Fruit fly (Drosophila melanogaster) Kc167 (cell line): Measurements from ENCODE around the gene tj.

Source experiments
- Myc ChIP-seq: fragments of >200 bp; optimal IDR thresholded peaks from 2 replicates; lab custom pipeline; 2017; ENCODE audit warnings: missing external identifiers
- Sin3A ChIP-seq: fragments of >200 bp; optimal IDR thresholded peaks from 2 replicates; lab custom pipeline; 2018; ENCODE audit warnings: missing external identifiers
- h ChIP-seq: fragments of >200 bp; optimal IDR thresholded peaks from 3 replicates; lab custom pipeline; 2018; ENCODE audit warnings: missing external identifiers
- insv ChIP-seq: fragments of >200 bp; optimal IDR thresholded peaks from 3 replicates; lab custom pipeline; 2018; ENCODE audit warnings: missing external identifiers
- psq ChIP-seq: fragments of >200 bp; optimal IDR thresholded peaks from 2 replicates; lab custom pipeline; 2017; ENCODE audit warnings: missing external identifiers
- ttk ChIP-seq: sonication (Bioruptor generic); optimal IDR thresholded peaks from 2 replicates; lab custom pipeline; 2017; ENCODE audit warnings: missing external identifiers

tj gene

dm6 chr2L:19425765-19426329, 38.2 kb upstream of the tj start:
- TF ChIP-seq insv (lab: Kevin White, UChicago) (no peak), psq (lab: Kevin White, UChicago) (no peak), h (no peak), Sin3A (lab: Kevin White, UChicago) (no peak), Myc (lab: Kevin White, UChicago) (no peak), ttk (lab: Kevin White, UChicago) (no peak)

dm6 chr2L:19426330-19426781, 37.7 kb upstream of the tj start, which contains the start of gene Pax:
TSS of gene Pax (minus strand) at chr2L:19426596.
- TF ChIP-seq h (no peak), Sin3A (lab: Kevin White, UChicago) (no peak), Myc (lab: Kevin White, UChicago) (no peak), psq (lab: Kevin White, UChicago) (no peak), insv (lab: Kevin White, UChicago) (no peak)

dm6 chr2L:19429731-19430130, 34.3 kb upstream of the tj start:
- TF ChIP-seq insv (lab: Kevin White, UChicago), result no peak
- TF ChIP-seq ttk (lab: Kevin White, UChicago), result no peak
- TF ChIP-seq psq (lab: Kevin White, UChicago), result no peak
- TF ChIP-seq Myc (lab: Kevin White, UChicago), result no peak
- no peak for TF ChIP-seq h
- no peak for TF ChIP-seq Sin3A (lab: Kevin White, UChicago)

- TF ChIP-seq psq (lab: Kevin White, UChicago) (no peak), insv (lab: Kevin White, UChicago) (no peak), Myc (lab: Kevin White, UChicago) (no peak), h (no peak), Sin3A (lab: Kevin White, UChicago) (no peak), ttk (lab: Kevin White, UChicago) (no peak)
Observed at dm6 chr2L:19430343-19430742, 33.7 kb upstream of the tj start, which contains the start of gene RtcB. TSS of gene RtcB (plus strand) at chr2L:19430643.

- TF ChIP-seq Sin3A (lab: Kevin White, UChicago) (no peak), psq (lab: Kevin White, UChicago) (no peak), insv (lab: Kevin White, UChicago) (no peak), h (no peak), ttk (lab: Kevin White, UChicago) (no peak), Myc (lab: Kevin White, UChicago) (no peak)
Observed at dm6 chr2L:19432424-19433015, 31.5 kb upstream of the tj start, which contains the start of gene Rab9. TSS of gene Rab9 (plus strand) at chr2L:19432574.

dm6 chr2L:19433292-19433691, 30.8 kb upstream of the tj start:
- TF ChIP-seq Myc (lab: Kevin White, UChicago) (no peak), insv (lab: Kevin White, UChicago) (no peak), h (no peak), psq (lab: Kevin White, UChicago) (no peak), ttk (lab: Kevin White, UChicago) (no peak), Sin3A (lab: Kevin White, UChicago) (no peak)

- TF ChIP-seq ttk (lab: Kevin White, UChicago) (no peak), h (no peak), Myc (lab: Kevin White, UChicago) (no peak), psq (lab: Kevin White, UChicago) (no peak), insv (lab: Kevin White, UChicago) (no peak), Sin3A (lab: Kevin White, UChicago) (no peak)
Observed at dm6 chr2L:19434260-19434659, 29.8 kb upstream of the tj start.

- TF ChIP-seq Myc (lab: Kevin White, UChicago), result no peak
- TF ChIP-seq insv (lab: Kevin White, UChicago), result no peak
- TF ChIP-seq psq (lab: Kevin White, UChicago), result no peak
- TF ChIP-seq h, result no peak
- no peak for TF ChIP-seq Sin3A (lab: Kevin White, UChicago)
- no peak for TF ChIP-seq ttk (lab: Kevin White, UChicago)
Observed at dm6 chr2L:19438685-19439597, 25.1 kb upstream of the tj start.

dm6 chr2L:19439598-19440230, 24.4 kb upstream of the tj start:
- TF ChIP-seq Myc (lab: Kevin White, UChicago) (no peak), ttk (lab: Kevin White, UChicago) (no peak), Sin3A (lab: Kevin White, UChicago) (no peak), h (no peak), insv (lab: Kevin White, UChicago) (no peak), psq (lab: Kevin White, UChicago) (no peak)

- TF ChIP-seq Myc (lab: Kevin White, UChicago) (no peak), psq (lab: Kevin White, UChicago) (no peak), Sin3A (lab: Kevin White, UChicago) (no peak), h (no peak), ttk (lab: Kevin White, UChicago) (no peak), insv (lab: Kevin White, UChicago) (no peak)
Observed at dm6 chr2L:19440285-19440684, 23.8 kb upstream of the tj start.

dm6 chr2L:19440732-19441131, 23.3 kb upstream of the tj start:
- no peak for TF ChIP-seq Sin3A (lab: Kevin White, UChicago)
- no peak for TF ChIP-seq h
- no peak for TF ChIP-seq psq (lab: Kevin White, UChicago)
- no peak for TF ChIP-seq Myc (lab: Kevin White, UChicago)
- TF ChIP-seq ttk (lab: Kevin White, UChicago), result no peak
- no peak for TF ChIP-seq insv (lab: Kevin White, UChicago)
